Fruit fly (Drosophila melanogaster) whole organism, embryonic: ENCODE data around the gene Lip2.
A peak's percentile ranks its signal among the peaks of the same experiment; 100 is the strongest.

ENCODE experiments used
- Atf3 ChIP-seq: fragments of 200-800 bp; sonication (Bioruptor generic); optimal IDR thresholded peaks from 3 replicates; lab custom pipeline; 2016; ENCODE audit warnings: missing biosample characterization, missing genetic modification characterization
- Bgb ChIP-seq: fragments of 200-800 bp; sonication (Bioruptor generic); IDR thresholded peaks from 2 replicates; pipeline ENCODE4 v1.3.6; 2022; ENCODE audit warnings: missing biosample characterization, missing genetic modification characterization; ENCODE audit not compliant: partially characterized antibody
- CG10462 ChIP-seq: fragments of 200-800 bp; sonication (Bioruptor generic); optimal IDR thresholded peaks from 2 replicates; lab custom pipeline; 2016; ENCODE audit warnings: missing biosample characterization, missing genetic modification characterization
- CG11504 ChIP-seq: fragments of 200-800 bp; sonication (Bioruptor generic); optimal IDR thresholded peaks from 3 replicates; lab custom pipeline; 2019; ENCODE audit warnings: missing biosample characterization, mild to moderate bottlenecking, missing genetic modification characterization, moderate library complexity
- CG12104 ChIP-seq: fragments of 200-800 bp; sonication (Bioruptor generic); optimal IDR thresholded peaks from 3 replicates; lab custom pipeline; 2016; ENCODE audit warnings: missing biosample characterization, missing genetic modification characterization
- CG12391 ChIP-seq: fragments of 200-800 bp; sonication (Bioruptor generic); optimal IDR thresholded peaks from 3 replicates; lab custom pipeline; 2018; ENCODE audit warnings: missing biosample characterization, mild to moderate bottlenecking, missing genetic modification characterization, moderate library complexity
- CG2199 ChIP-seq: fragments of 200-800 bp; sonication (Bioruptor generic); IDR thresholded peaks from 3 replicates; pipeline ENCODE4 v1.3.6; 2022; ENCODE audit warnings: missing biosample characterization, missing genetic modification characterization
- CG32772 ChIP-seq: fragments of 200-800 bp; sonication (Bioruptor generic); IDR thresholded peaks from 2 replicates; pipeline ENCODE4 v1.3.6; 2022; ENCODE audit warnings: missing biosample characterization, missing genetic modification characterization
- CG42726 ChIP-seq: fragments of 200-800 bp; sonication (Bioruptor generic); IDR thresholded peaks from 2 replicates; pipeline ENCODE4 v1.3.6; 2022; ENCODE audit warnings: missing biosample characterization, missing genetic modification characterization; ENCODE audit not compliant: partially characterized antibody
- CG4617 ChIP-seq: fragments of 200-800 bp; sonication (Bioruptor generic); optimal IDR thresholded peaks from 3 replicates; lab custom pipeline; 2016; ENCODE audit warnings: missing biosample characterization, missing genetic modification characterization, borderline replicate concordance
- CG5953 ChIP-seq: fragments of 200-800 bp; sonication (Bioruptor generic); IDR thresholded peaks from 2 replicates; pipeline ENCODE4 v1.3.6; 2022; ENCODE audit warnings: missing biosample characterization, missing genetic modification characterization
- CG7372 ChIP-seq: fragments of 200-800 bp; sonication (Bioruptor generic); IDR thresholded peaks from 2 replicates; pipeline ENCODE4 v1.3.6; 2022; ENCODE audit warnings: missing biosample characterization, missing genetic modification characterization
- CTCF ChIP-seq: fragments of 200-800 bp; sonication (Bioruptor generic); optimal IDR thresholded peaks from 2 replicates; lab custom pipeline; 2017; ENCODE audit warnings: missing biosample characterization, mild to moderate bottlenecking, missing genetic modification characterization, moderate library complexity
- ERR ChIP-seq: fragments of 200-800 bp; sonication (Bioruptor generic); optimal IDR thresholded peaks from 2 replicates; lab custom pipeline; 2016; ENCODE audit warnings: missing biosample characterization, missing genetic modification characterization
- Elba2 ChIP-seq: fragments of 200-800 bp; sonication (Bioruptor generic); optimal IDR thresholded peaks from 3 replicates; lab custom pipeline; 2016; ENCODE audit warnings: missing biosample characterization, missing genetic modification characterization
- Fer2 ChIP-seq: fragments of 200-800 bp; sonication (Bioruptor generic); optimal IDR thresholded peaks from 2 replicates; lab custom pipeline; 2018; ENCODE audit warnings: missing biosample characterization, mild to moderate bottlenecking, missing genetic modification characterization, moderate library complexity
- Gsc ChIP-seq: fragments of 200-800 bp; sonication (Bioruptor generic); IDR thresholded peaks from 2 replicates; pipeline ENCODE4 v1.3.6; 2022; ENCODE audit warnings: missing biosample characterization, missing genetic modification characterization
- HHEX ChIP-seq: fragments of 200-800 bp; sonication (Bioruptor generic); optimal IDR thresholded peaks from 3 replicates; lab custom pipeline; 2017; ENCODE audit warnings: missing biosample characterization, mild to moderate bottlenecking, missing genetic modification characterization, missing genetic modification reagents
- HmgD ChIP-seq: fragments of 200-800 bp; sonication (Bioruptor generic); optimal IDR thresholded peaks from 3 replicates; lab custom pipeline; 2016; ENCODE audit warnings: missing biosample characterization, missing genetic modification characterization
- Hr3 ChIP-seq: fragments of 200-800 bp; sonication (Bioruptor generic); optimal IDR thresholded peaks from 3 replicates; lab custom pipeline; 2016; ENCODE audit warnings: missing biosample characterization, missing genetic modification characterization
- Myb ChIP-seq: fragments of 200-800 bp; sonication (Bioruptor generic); optimal IDR thresholded peaks from 2 replicates; lab custom pipeline; 2016; ENCODE audit warnings: missing biosample characterization, missing genetic modification characterization
- Poxn ChIP-seq: fragments of 200-800 bp; sonication (Bioruptor generic); IDR thresholded peaks from 2 replicates; pipeline ENCODE4 v1.3.6; 2022; ENCODE audit warnings: missing biosample characterization, missing genetic modification characterization
- Side ChIP-seq: fragments of 200-800 bp; sonication (Bioruptor generic); optimal IDR thresholded peaks from 2 replicates; lab custom pipeline; 2016; ENCODE audit warnings: missing biosample characterization, missing genetic modification characterization
- Sox102F ChIP-seq: fragments of 200-800 bp; sonication (Bioruptor generic); optimal IDR thresholded peaks from 2 replicates; lab custom pipeline; 2018; ENCODE audit warnings: missing biosample characterization, mild to moderate bottlenecking, missing genetic modification characterization, moderate library complexity
- Sry-δ ChIP-seq: fragments of 200-800 bp; sonication (Bioruptor generic); optimal IDR thresholded peaks from 2 replicates; lab custom pipeline; 2016; ENCODE audit warnings: missing biosample characterization, missing genetic modification characterization
- Trl ChIP-seq, 3 experiments: fragments of >200 bp in 2 of 3; fragments of 200-800 bp in 1 of 3; sonication (Bioruptor generic) in 1 of 3; optimal IDR thresholded peaks; 2 replicates in 1 of 3; 3 replicates in 2 of 3; lab custom pipeline; 2016 to 2017; ENCODE audit warnings: missing biosample characterization in 1 of 3, missing genetic modification characterization in 1 of 3
- Usf ChIP-seq: fragments of 200-800 bp; sonication (Bioruptor generic); optimal IDR thresholded peaks from 2 replicates; lab custom pipeline; 2017; ENCODE audit warnings: missing genotype, missing biosample characterization, missing genetic modification characterization
- amos ChIP-seq: fragments of 200-800 bp; sonication (Bioruptor generic); IDR thresholded peaks from 2 replicates; pipeline ENCODE4 v1.3.6; 2022; ENCODE audit warnings: missing biosample characterization, missing genetic modification characterization; ENCODE audit not compliant: partially characterized antibody
- bigmax ChIP-seq: fragments of 200-800 bp; sonication (Bioruptor generic); optimal IDR thresholded peaks from 2 replicates; lab custom pipeline; 2018; ENCODE audit warnings: missing biosample characterization, mild to moderate bottlenecking, missing genetic modification characterization
- chinmo ChIP-seq: fragments of 200-800 bp; sonication (Bioruptor generic); IDR thresholded peaks from 4 replicates; pipeline ENCODE4 v1.3.6; 2022; ENCODE audit warnings: missing biosample characterization, missing genetic modification characterization; ENCODE audit not compliant: partially characterized antibody
- corto ChIP-seq: fragments of 200-800 bp; sonication (Bioruptor generic); optimal IDR thresholded peaks from 2 replicates; lab custom pipeline; 2016; ENCODE audit warnings: missing biosample characterization, mild to moderate bottlenecking, missing genetic modification characterization, moderate library complexity
- cwo ChIP-seq: fragments of 200-800 bp; sonication (Bioruptor generic); optimal IDR thresholded peaks from 3 replicates; lab custom pipeline; 2017; ENCODE audit warnings: missing biosample characterization, missing genetic modification characterization, mild to moderate bottlenecking, moderate library complexity, missing genetic modification reagents
- esg ChIP-seq: fragments of 200-800 bp; sonication (Bioruptor generic); conservative IDR thresholded peaks from 2 replicates; pipeline ENCODE4 v1.3.6; 2022; ENCODE audit warnings: missing biosample characterization, missing genetic modification characterization
- eyg ChIP-seq: fragments of 200-800 bp; sonication (Bioruptor generic); optimal IDR thresholded peaks from 3 replicates; lab custom pipeline; 2016; ENCODE audit warnings: missing biosample characterization, missing genetic modification characterization
- nerfin-2 ChIP-seq: fragments of 200-800 bp; sonication (Bioruptor generic); IDR thresholded peaks from 2 replicates; pipeline ENCODE4 v1.3.6; 2022; ENCODE audit warnings: missing biosample characterization, missing genetic modification characterization; ENCODE audit not compliant: partially characterized antibody
- nom ChIP-seq: fragments of 200-800 bp; sonication (Bioruptor generic); optimal IDR thresholded peaks from 2 replicates; lab custom pipeline; 2017; ENCODE audit warnings: missing biosample characterization, missing genetic modification characterization, mild to moderate bottlenecking, moderate library complexity, missing genetic modification reagents
- odd ChIP-seq: fragments of 200-800 bp; sonication (Bioruptor generic); optimal IDR thresholded peaks from 2 replicates; lab custom pipeline; 2017; ENCODE audit warnings: missing biosample characterization, mild to moderate bottlenecking, missing genetic modification characterization
- sens ChIP-seq: fragments of 200-800 bp; sonication (Bioruptor generic); peaks from one replicate; lab custom pipeline; 2016; ENCODE audit warnings: missing biosample characterization, missing genetic modification characterization
- seq ChIP-seq: fragments of 200-800 bp; sonication (Bioruptor generic); IDR thresholded peaks from 2 replicates; pipeline ENCODE4 v1.3.6; 2022; ENCODE audit warnings: missing biosample characterization, missing genetic modification characterization
- sima ChIP-seq: fragments of 200-800 bp; sonication (Bioruptor generic); optimal IDR thresholded peaks from 2 replicates; lab custom pipeline; 2016; ENCODE audit warnings: missing biosample characterization, missing genetic modification characterization
- stc ChIP-seq: fragments of 200-800 bp; sonication (Bioruptor generic); IDR thresholded peaks from 2 replicates; pipeline ENCODE4 v1.3.6; 2022; ENCODE audit warnings: missing biosample characterization, missing genetic modification characterization
- stwl ChIP-seq: fragments of 200-800 bp; sonication (Bioruptor generic); optimal IDR thresholded peaks from 3 replicates; lab custom pipeline; 2018; ENCODE audit warnings: missing biosample characterization, mild to moderate bottlenecking, missing genetic modification characterization, moderate library complexity
- tin ChIP-seq: fragments of 200-800 bp; sonication (Bioruptor generic); optimal IDR thresholded peaks from 3 replicates; lab custom pipeline; 2016; ENCODE audit warnings: missing biosample characterization, missing genetic modification characterization
- trem ChIP-seq: fragments of 200-800 bp; optimal IDR thresholded peaks from 3 replicates; lab custom pipeline; 2019; ENCODE audit warnings: missing biosample characterization, mild to moderate bottlenecking, missing genetic modification characterization, moderate library complexity
- ttk ChIP-seq: fragments of 200-800 bp; sonication (Bioruptor generic); IDR thresholded peaks from 2 replicates; pipeline ENCODE4 v2.1.2; 2022; ENCODE audit warnings: missing biosample characterization, missing genetic modification characterization
- unc-4 ChIP-seq: fragments of 200-800 bp; sonication (Bioruptor generic); IDR thresholded peaks from 2 replicates; pipeline ENCODE4 v1.3.6; 2022; ENCODE audit warnings: missing biosample characterization, missing genetic modification characterization; ENCODE audit not compliant: partially characterized antibody
- wek ChIP-seq: fragments of 200-800 bp; sonication (Bioruptor generic); optimal IDR thresholded peaks from 3 replicates; lab custom pipeline; 2018; ENCODE audit warnings: missing biosample characterization, mild to moderate bottlenecking, missing genetic modification characterization, moderate library complexity
- zfh2 ChIP-seq: fragments of 200-800 bp; sonication (Bioruptor generic); optimal IDR thresholded peaks from 2 replicates; lab custom pipeline; 2016; ENCODE audit warnings: missing biosample characterization, missing genetic modification characterization

Lip2 gene

dm6 chr2L:10672989-10673388 lies 36.3 kb downstream of the Lip2 start:
- TF ChIP-seq nom (GFP tag; lab: Kevin White, UChicago), result peak; percentile 17
- no peak for TF ChIP-seq tin (GFP tag; lab: Kevin White, UChicago)
- TF ChIP-seq, all 482 proteins: peak for 1

- TF ChIP-seq eyg (no peak), chinmo (no peak), CG32772 (no peak), stc (GFP tag; lab: Robert Waterston, UW) (no peak), ttk (GFP tag; lab: Robert Waterston, UW) (no peak), CG42726 (GFP tag; lab: Robert Waterston, UW) (no peak), Bgb (GFP tag; lab: Robert Waterston, UW) (no peak), CTCF (GFP tag; lab: Kevin White, UChicago) (peak; percentile 49), Elba2 (GFP tag; lab: Kevin White, UChicago) (no peak), Hr3 (GFP tag; lab: Kevin White, UChicago) (no peak), Sox102F (GFP tag; lab: Kevin White, UChicago) (no peak), odd (GFP tag; lab: Kevin White, UChicago) (no peak), Side (GFP tag; lab: Kevin White, UChicago) (no peak), ERR (no peak), amos (GFP tag; lab: Robert Waterston, UW) (peak; percentile 23; the same call in 1 of the 2 replicates), HmgD (GFP tag; lab: Kevin White, UChicago) (no peak), Gsc (GFP tag; lab: Robert Waterston, UW) (no peak), Atf3 (GFP tag; lab: Kevin White, UChicago) (no peak), wek (no peak), esg (no peak), HHEX (no peak), CG11504 (tag; lab: Kevin White, UChicago) (peak; percentile 44), Trl (optimal IDR thresholded peaks at IDR 0.05; lab: Kevin White, UChicago) (no peak), Trl (GFP tag; optimal IDR thresholded peaks at IDR 0.05; lab: Kevin White, UChicago) (no peak), bigmax (GFP tag; lab: Kevin White, UChicago) (no peak), CG7372 (GFP tag; lab: Robert Waterston, UW) (no peak), Usf (GFP tag; lab: Kevin White, UChicago) (no peak), Sry-δ (GFP tag; lab: Kevin White, UChicago) (no peak), sima (GFP tag; lab: Kevin White, UChicago) (no peak), seq (no peak), CG2199 (GFP tag; lab: Robert Waterston, UW) (0 out of 3 replicates have a peak, but pooled peaks have one; percentile 60), corto (GFP tag; lab: Kevin White, UChicago) (no peak), CG5953 (GFP tag; lab: Robert Waterston, UW) (no peak), Fer2 (tag; lab: Kevin White, UChicago) (no peak), cwo (GFP tag; lab: Kevin White, UChicago) (no peak), CG10462 (no peak), CG12104 (GFP tag; lab: Kevin White, UChicago) (no peak), Myb (GFP tag; lab: Kevin White, UChicago) (peak; percentile 80), CG12391 (tag; lab: Kevin White, UChicago) (no peak), zfh2 (no peak), CG4617 (GFP tag; lab: Kevin White, UChicago) (no peak), trem (no peak), Poxn (GFP tag; lab: Robert Waterston, UW) (no peak), sens (peak; percentile 12), stwl (tag; lab: Kevin White, UChicago) (peak; percentile 8), nerfin-2 (GFP tag; lab: Robert Waterston, UW) (no peak), unc-4 (no peak)
Measured at dm6 chr2L:10671530-10671929, 37.7 kb downstream of the Lip2 start.
